Worm (Caenorhabditis elegans) whole organism, young adult: ENCODE data around the gene srv-11.
"Not testable (repeated sequence)": the region's sequence is repeated elsewhere in the genome, so short reads cannot be mapped to it uniquely, and the experiment has no call there.

Experiments
- D2030.7 ChIP-seq: fragments of 200-800 bp; sonication (Bioruptor generic); IDR thresholded peaks from 2 replicates; pipeline ENCODE4 v1.3.6; 2022; ENCODE audit warnings: missing genetic modification reagents, missing genetic modification characterization, missing compliant biosample characterization
- F57A8.1 ChIP-seq: fragments of 200-800 bp; sonication (Bioruptor generic); optimal IDR thresholded peaks from 2 replicates; lab custom pipeline; 2018; ENCODE audit warnings: mild to moderate bottlenecking, missing genetic modification characterization, moderate library complexity, missing compliant biosample characterization
- Y53G8AR.9 ChIP-seq: fragments of 200-800 bp; sonication (Bioruptor generic); conservative IDR thresholded peaks from 2 replicates; pipeline ENCODE4 v1.3.6; 2022; ENCODE audit warnings: missing genetic modification reagents, missing genetic modification characterization, missing compliant biosample characterization
- Y56A3A.18 ChIP-seq: fragments of 200-800 bp; sonication (Bioruptor generic); IDR thresholded peaks from 2 replicates; pipeline ENCODE4 v1.3.6; 2022; ENCODE audit warnings: missing genetic modification reagents, missing genetic modification characterization, missing compliant biosample characterization
- athp-1 ChIP-seq: sonication (generic microtip); optimal IDR thresholded peaks from 2 replicates; lab custom pipeline; 2017; ENCODE audit warnings: mild to moderate bottlenecking, missing genetic modification characterization, missing compliant biosample characterization
- attf-5 ChIP-seq: fragments of 200-800 bp; sonication (Bioruptor generic); optimal IDR thresholded peaks from 2 replicates; lab custom pipeline; 2018; ENCODE audit warnings: mild to moderate bottlenecking, missing genetic modification characterization, missing compliant biosample characterization
- attf-6 ChIP-seq: fragments of 200-800 bp; sonication (Bioruptor generic); IDR thresholded peaks from 2 replicates; pipeline ENCODE4 v1.3.6; 2022; ENCODE audit warnings: missing genetic modification reagents, missing genetic modification characterization, missing compliant biosample characterization
- cebp-2 ChIP-seq: fragments of 200-800 bp; sonication (Bioruptor generic); IDR thresholded peaks from 2 replicates; pipeline ENCODE4 v1.3.6; 2022; ENCODE audit warnings: missing genetic modification characterization, missing compliant biosample characterization
- ceh-79 ChIP-seq: sonication (generic microtip); optimal IDR thresholded peaks from 2 replicates; lab custom pipeline; 2017; ENCODE audit warnings: mild to moderate bottlenecking, missing genetic modification characterization, missing compliant biosample characterization
- hmg-20 ChIP-seq: fragments of 200-800 bp; sonication (Bioruptor generic); IDR thresholded peaks from 2 replicates; pipeline ENCODE4 v1.3.6; 2022; ENCODE audit warnings: missing genetic modification reagents, missing genetic modification characterization, missing compliant biosample characterization
- lag-1 ChIP-seq: fragments of 200-800 bp; sonication (Bioruptor generic); IDR thresholded peaks from 2 replicates; pipeline ENCODE4 v1.3.6; 2022; ENCODE audit warnings: missing genetic modification reagents, missing genetic modification characterization, missing compliant biosample characterization
- lin-35 ChIP-seq, 3 experiments: fragments of 150-350 bp in 2 of 3; sonication (generic microtip) in 1 of 3; optimal IDR thresholded peaks; 2 replicates each; lab custom pipeline; 2014 to 2018; ENCODE audit warnings: missing biosample characterization in 3 of 3, missing genetic modification characterization in 3 of 3, missing genetic modification reagents in 3 of 3
- lsl-1 ChIP-seq: fragments of 200-800 bp; sonication (Bioruptor generic); optimal IDR thresholded peaks from 2 replicates; lab custom pipeline; 2018; ENCODE audit warnings: mild to moderate bottlenecking, missing genetic modification characterization, moderate library complexity, missing compliant biosample characterization
- madf-10 ChIP-seq: sonication (generic microtip); optimal IDR thresholded peaks from 2 replicates; lab custom pipeline; 2016; ENCODE audit warnings: mild to moderate bottlenecking, missing genetic modification characterization, missing compliant biosample characterization
- madf-3 ChIP-seq: fragments of 200-800 bp; sonication (Bioruptor generic); IDR thresholded peaks from 2 replicates; pipeline ENCODE4 v1.3.6; 2022; ENCODE audit warnings: missing genetic modification reagents, missing genetic modification characterization, missing compliant biosample characterization
- madf-6 ChIP-seq: fragments of 200-800 bp; sonication (Bioruptor generic); IDR thresholded peaks from 2 replicates; pipeline ENCODE4 v1.3.6; 2022; ENCODE audit warnings: missing genetic modification reagents, missing genetic modification characterization, missing compliant biosample characterization
- mes-4 ChIP-seq: sonication (generic microtip); optimal IDR thresholded peaks from 2 replicates; lab custom pipeline; 2016; ENCODE audit warnings: missing genotype, missing genetic modification characterization, missing compliant biosample characterization
- mxl-1 ChIP-seq: sonication (generic microtip); optimal IDR thresholded peaks from 2 replicates; lab custom pipeline; 2016; ENCODE audit warnings: missing genetic modification characterization, missing compliant biosample characterization
- nhr-80 ChIP-seq: sonication (generic microtip); optimal IDR thresholded peaks from 2 replicates; lab custom pipeline; 2016; ENCODE audit warnings: missing genetic modification characterization, missing compliant biosample characterization
- repo-1 ChIP-seq: sonication (generic microtip); optimal IDR thresholded peaks from 2 replicates; lab custom pipeline; 2017; ENCODE audit warnings: mild to moderate bottlenecking, missing genetic modification characterization, missing compliant biosample characterization
- snpc-1.1 ChIP-seq: sonication (generic microtip); optimal IDR thresholded peaks from 2 replicates; lab custom pipeline; 2017; ENCODE audit warnings: missing genetic modification characterization, mild to moderate bottlenecking, missing compliant biosample characterization, antibody characterized with exemption, moderate library complexity, missing genotype, missing genetic modification reagents; ENCODE audit not compliant: insufficient read depth
- snpc-1.3 ChIP-seq: sonication (generic microtip); optimal IDR thresholded peaks from 2 replicates; lab custom pipeline; 2017; ENCODE audit warnings: missing genetic modification characterization, mild to moderate bottlenecking, missing compliant biosample characterization, antibody characterized with exemption, moderate library complexity, missing genotype, missing genetic modification reagents; ENCODE audit not compliant: insufficient read depth
- snpc-3.4 ChIP-seq: sonication (generic microtip); optimal IDR thresholded peaks from 2 replicates; lab custom pipeline; 2017; ENCODE audit warnings: missing genetic modification characterization, mild to moderate bottlenecking, missing compliant biosample characterization, antibody characterized with exemption, moderate library complexity, missing genotype, missing genetic modification reagents
- snpc-4 ChIP-seq, 5 experiments: fragments of 150-350 bp in 1 of 5; sonication (generic microtip) in 4 of 5; optimal IDR thresholded peaks; 2 replicates each; lab custom pipeline; 2014 to 2018; ENCODE audit warnings: missing genetic modification characterization in 5 of 5, missing biosample characterization in 3 of 5, antibody characterized with exemption in 2 of 5, mild to moderate bottlenecking in 2 of 5, missing compliant biosample characterization in 2 of 5, missing genotype in 2 of 5, moderate library complexity in 2 of 5, missing genetic modification reagents in 1 of 5

The srv-11 gene

ce11 chrIV:16220688-16221087 is 771 bp downstream of the srv-11 start:
- TF ChIP-seq ceh-79 (no peak), D2030.7 (GFP tag; lab: Robert Waterston, UW) (no peak), madf-10 (tag; lab: Kevin White, UChicago) (no peak), lin-35 (GFP tag; optimal IDR thresholded peaks at IDR 0.05; lab: Kevin White, UChicago) (no peak), attf-6 (GFP tag; lab: Robert Waterston, UW) (peak; percentile 80), snpc-3.4 (tag; lab: Kevin White, UChicago) (no peak), madf-6 (GFP tag; lab: Robert Waterston, UW) (no peak), hmg-20 (GFP tag; lab: Robert Waterston, UW) (no peak), snpc-4 (GFP tag; optimal IDR thresholded peaks at IDR 0.05; lab: Kevin White, UChicago) (no peak), snpc-4 (tag; optimal IDR thresholded peaks at IDR 0.05; lab: Kevin White, UChicago) (peak in 1 of 4 experiments; percentile 36)

DNA sequence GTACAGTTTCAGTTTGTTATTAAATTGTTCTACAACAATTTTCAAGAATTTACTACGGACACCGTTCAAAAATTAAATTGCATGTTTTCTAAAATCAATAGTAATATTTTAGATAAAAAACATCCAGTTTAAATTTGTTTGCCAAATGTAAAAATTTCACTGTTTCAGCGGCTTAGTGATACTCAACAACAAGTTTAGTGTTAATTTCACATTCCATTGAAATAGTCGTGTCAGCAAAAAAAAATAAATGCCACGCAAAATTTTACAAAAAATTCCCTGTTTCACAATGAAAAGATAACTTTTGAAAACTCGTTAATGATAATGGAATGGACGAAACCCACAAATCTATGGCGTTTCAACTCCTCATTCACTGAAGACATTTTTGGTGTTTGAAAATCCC is 5.3 kb downstream of the srv-11 start:
- TF ChIP-seq Y56A3A.18 (GFP tag; lab: Robert Waterston, UW), result no peak
- TF ChIP-seq attf-6 (GFP tag; lab: Robert Waterston, UW), result peak; percentile 54; the same call in 1 of the 2 replicates
- TF ChIP-seq snpc-4 (GFP tag; optimal IDR thresholded peaks at IDR 0.05; lab: Kevin White, UChicago), result no peak
- peak in 2 of 4 experiments; percentile 22 to 58 for TF ChIP-seq snpc-4 (tag; optimal IDR thresholded peaks at IDR 0.05; lab: Kevin White, UChicago)

ce11 chrIV:16210913-16211312 is 10.5 kb downstream of the srv-11 start, which contains the start of gene H25K10.2:
Gene H25K10.2, minus strand, starts transcription at chrIV:16211013.
- TF ChIP-seq mxl-1 (tag; lab: Kevin White, UChicago), result no peak

- TF ChIP-seq snpc-4 (GFP tag; optimal IDR thresholded peaks at IDR 0.05; lab: Kevin White, UChicago), result not testable (repeated sequence)
- peak; percentile 20 to 92 (median 65) for TF ChIP-seq snpc-4 (tag; optimal IDR thresholded peaks at IDR 0.05; lab: Kevin White, UChicago)
- TF ChIP-seq snpc-1.1 (tag; lab: Kevin White, UChicago), result peak; percentile 52
- TF ChIP-seq attf-6 (GFP tag; lab: Robert Waterston, UW), result peak; percentile 78
Measured at ce11 chrIV:16209440-16209839, 12.0 kb downstream of the srv-11 start.

DNA sequence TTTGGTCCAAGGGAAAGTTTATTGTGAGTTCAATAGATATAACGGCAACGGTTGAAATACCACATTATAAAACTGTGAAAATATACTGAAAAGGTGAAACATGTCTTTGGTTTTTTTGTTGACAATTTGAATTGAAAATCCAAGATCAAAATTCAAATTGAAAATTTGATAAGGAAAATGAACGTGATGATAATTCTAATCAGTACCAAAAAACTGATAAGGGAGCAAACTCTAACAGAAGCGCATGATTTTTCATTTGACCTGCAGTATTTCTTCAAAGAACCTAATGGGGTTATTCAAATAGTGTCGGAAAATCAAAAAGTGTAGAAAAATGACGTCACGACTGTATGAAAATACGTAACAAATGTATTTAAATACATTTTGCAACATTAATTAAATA is 18.1 kb downstream of the srv-11 start:
- peak; percentile 66 for TF ChIP-seq nhr-80
- no peak for TF ChIP-seq lag-1 (GFP tag; lab: Robert Waterston, UW)

ce11 chrIV:16202074-16202473 is 19.4 kb downstream of the srv-11 start, which contains the start of gene H25K10.1:
Gene H25K10.1, plus strand, starts transcription at chrIV:16202374.
- TF ChIP-seq mxl-1 (tag; lab: Kevin White, UChicago) (no peak), cebp-2 (GFP tag; lab: Robert Waterston, UW) (no peak), athp-1 (tag; lab: Kevin White, UChicago) (no peak), madf-3 (GFP tag; lab: Robert Waterston, UW) (no peak), snpc-1.3 (tag; lab: Kevin White, UChicago) (no peak), repo-1 (no peak), lsl-1 (no peak)

DNA sequence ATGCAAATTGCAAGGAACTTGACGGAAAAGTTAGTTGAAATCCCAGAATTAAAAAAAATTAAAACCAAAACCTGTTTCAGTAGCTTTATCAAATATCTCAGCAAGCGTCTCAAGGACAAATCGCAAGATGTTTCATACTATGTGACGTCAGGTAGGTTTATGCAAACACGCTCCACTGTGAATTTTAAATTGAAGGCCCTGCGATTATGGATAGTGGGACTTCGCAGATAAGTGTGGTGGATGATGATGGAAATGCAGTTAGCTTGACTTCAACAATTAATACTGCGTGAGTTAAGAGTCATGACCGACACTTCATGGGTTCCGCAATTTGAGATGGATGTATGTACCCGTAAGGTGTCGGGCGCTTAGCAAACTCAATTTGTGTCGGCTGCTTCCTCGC is 21.6 kb downstream of the srv-11 start:
- no peak for TF ChIP-seq Y53G8AR.9 (GFP tag; lab: Robert Waterston, UW)
- no peak for TF ChIP-seq attf-5
- TF ChIP-seq snpc-4 (GFP tag; optimal IDR thresholded peaks at IDR 0.05; lab: Kevin White, UChicago), result no peak
- TF ChIP-seq snpc-4 (tag; optimal IDR thresholded peaks at IDR 0.05; lab: Kevin White, UChicago), result peak in 2 of 4 experiments; percentile 15 to 77
- TF ChIP-seq snpc-1.1 (tag; lab: Kevin White, UChicago), result peak; percentile 6

DNA sequence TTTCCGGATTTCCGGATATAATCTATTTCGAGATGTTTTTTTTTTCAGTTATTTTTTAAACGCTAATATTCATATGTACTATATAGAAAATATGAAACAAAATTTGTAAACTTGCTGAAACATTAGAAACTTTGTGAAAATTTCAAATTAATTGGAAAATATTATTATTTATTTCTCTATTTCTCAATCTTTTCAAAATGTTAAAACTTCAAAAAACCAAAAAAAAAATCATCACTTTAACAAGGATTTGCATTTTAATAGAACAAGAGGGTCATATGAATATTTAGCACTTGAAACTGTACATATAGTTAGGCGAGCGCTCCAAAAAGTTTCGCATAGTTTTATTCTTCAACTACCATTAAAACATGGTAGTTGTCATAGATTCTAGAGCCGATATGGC is 24.7 kb downstream of the srv-11 start, which contains the start of gene Y7A9A.1:
Gene Y7A9A.1 (plus strand): TSS at position 301 of the 400 bp plus-strand sequence.
- no peak for TF ChIP-seq snpc-3.4 (tag; lab: Kevin White, UChicago)
- TF ChIP-seq mes-4 (tag; lab: Kevin White, UChicago), result no peak
- TF ChIP-seq F57A8.1 (GFP tag; lab: Kevin White, UChicago), result no peak
- TF ChIP-seq, all 124 proteins: peak for 0
